Worm (Caenorhabditis elegans): ENCODE results near the gene edg-1.

Gene edg-1

DNA sequence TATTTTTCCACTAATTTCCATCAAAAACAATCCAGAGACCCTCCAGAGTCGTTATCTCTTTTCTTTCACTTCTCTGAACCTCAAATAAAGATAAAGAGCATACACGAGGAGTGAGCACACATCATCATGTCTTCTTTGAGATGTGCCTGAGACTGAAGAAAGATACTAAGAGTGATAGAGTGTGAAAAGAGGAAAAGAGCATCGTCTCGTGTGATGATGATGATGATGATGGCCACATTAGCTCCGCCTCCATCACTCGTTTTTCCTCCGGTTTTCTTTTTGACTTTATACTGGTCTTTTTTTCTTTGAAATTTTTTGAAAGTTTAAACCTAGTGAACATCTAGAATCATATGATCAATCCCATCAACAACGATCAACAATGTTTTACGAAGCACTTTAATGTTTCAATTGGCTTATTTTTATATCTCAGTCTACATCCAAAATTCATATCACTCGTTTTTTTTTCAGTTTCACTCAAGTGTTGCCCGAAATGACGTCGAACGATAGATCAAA, 33.4 kb downstream of the edg-1 start, which contains the start of gene T01G1.2:
TSS of gene T01G1.2 (plus strand) at position 463 of the 513 bp plus-strand sequence.
- TF ChIP-seq tab-1 (GFP tag; IDR thresholded peaks at IDR 0.05) = no peak
- no peak for TF ChIP-seq ztf-23 (GFP tag; IDR thresholded peaks at IDR 0.05)
- no peak for TF ChIP-seq flt-1 (GFP tag; IDR thresholded peaks at IDR 0.05)
- TF ChIP-seq ztf-29 (GFP tag; IDR thresholded peaks at IDR 0.05) = no peak
- no peak for TF ChIP-seq cog-1 (tag; optimal IDR thresholded peaks at IDR 0.05)
- TF ChIP-seq T22C8.4 (GFP tag; IDR thresholded peaks at IDR 0.05) = no peak
- TF ChIP-seq med-1 (GFP tag; optimal IDR thresholded peaks at IDR 0.05; ENCODE audit: insufficient read depth) = no peak
- TF ChIP-seq klf-2 (GFP tag; conservative IDR thresholded peaks at IDR 0.05) = no peak
- no peak for TF ChIP-seq ref-1 (GFP tag; conservative IDR thresholded peaks at IDR 0.05)

DNA sequence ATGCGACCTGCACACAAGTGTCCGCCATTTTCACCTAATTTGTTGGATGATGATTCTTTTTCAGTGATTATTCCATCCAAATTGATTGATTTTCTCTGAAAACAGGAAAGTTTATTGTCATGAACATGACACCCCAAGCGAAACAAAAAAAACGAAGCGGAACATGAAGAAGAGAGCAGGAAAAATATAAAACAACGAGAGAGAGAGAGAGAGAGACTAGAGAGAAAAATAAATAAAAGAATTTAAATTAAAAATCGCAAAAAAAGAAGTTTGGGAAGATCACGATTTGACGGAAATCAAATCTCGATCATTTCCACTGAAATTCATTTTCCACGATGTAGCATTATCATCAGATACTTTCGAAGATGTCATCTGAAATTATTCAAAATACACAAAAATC, 39.2 kb downstream of the edg-1 start, which contains the start of gene klp-12:
TSS of gene klp-12 (minus strand) at position 101 of the 400 bp plus-strand sequence.
- TF ChIP-seq tab-1 (GFP tag; IDR thresholded peaks at IDR 0.05) = no peak
- no peak for TF ChIP-seq klf-2 (GFP tag; conservative IDR thresholded peaks at IDR 0.05)
- no peak for TF ChIP-seq cog-1 (tag; optimal IDR thresholded peaks at IDR 0.05)
- no peak for TF ChIP-seq flt-1 (GFP tag; IDR thresholded peaks at IDR 0.05)
- no peak for TF ChIP-seq T22C8.4 (GFP tag; IDR thresholded peaks at IDR 0.05)
- no peak for TF ChIP-seq ztf-29 (GFP tag; IDR thresholded peaks at IDR 0.05)
- no peak for TF ChIP-seq ref-1 (GFP tag; conservative IDR thresholded peaks at IDR 0.05)
- no peak for TF ChIP-seq med-1 (GFP tag; optimal IDR thresholded peaks at IDR 0.05; ENCODE audit: insufficient read depth)
- no peak for TF ChIP-seq ztf-23 (GFP tag; IDR thresholded peaks at IDR 0.05)

DNA sequence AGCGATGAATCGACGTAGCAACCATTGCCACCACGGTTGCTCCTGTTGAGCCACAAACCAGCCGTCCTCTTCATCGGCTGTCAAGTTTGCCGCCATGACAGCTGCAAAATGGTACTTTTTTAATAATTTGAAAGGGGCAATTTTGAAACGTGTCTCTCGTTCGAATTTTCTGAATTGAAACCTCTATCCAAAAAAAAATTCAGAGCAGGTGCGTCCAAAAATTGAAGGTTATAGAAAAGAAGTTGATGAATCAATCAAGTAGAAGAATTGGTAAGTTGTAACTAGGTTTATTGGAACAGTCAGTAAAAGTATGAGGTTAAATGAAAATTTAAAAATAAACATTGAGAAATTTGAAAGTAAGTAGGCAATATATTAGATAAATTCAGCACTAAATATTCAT, 40.8 kb downstream of the edg-1 start, which contains the start of gene T01G1.4:
TSS of gene T01G1.4 (minus strand) at position 101 of the 400 bp plus-strand sequence.
- TF ChIP-seq cog-1 (tag; optimal IDR thresholded peaks at IDR 0.05) (no peak), T22C8.4 (GFP tag; IDR thresholded peaks at IDR 0.05) (no peak), klf-2 (GFP tag; conservative IDR thresholded peaks at IDR 0.05) (no peak), flt-1 (GFP tag; IDR thresholded peaks at IDR 0.05) (no peak)

- peak; percentile 57; the same call in 1 of the 2 replicates for TF ChIP-seq ztf-29 (GFP tag; IDR thresholded peaks at IDR 0.05)
- no peak for TF ChIP-seq ref-1 (GFP tag; conservative IDR thresholded peaks at IDR 0.05)
These were observed 43.4 kb downstream of the edg-1 start for ce11 chrIV:11363806-11364562.

DNA sequence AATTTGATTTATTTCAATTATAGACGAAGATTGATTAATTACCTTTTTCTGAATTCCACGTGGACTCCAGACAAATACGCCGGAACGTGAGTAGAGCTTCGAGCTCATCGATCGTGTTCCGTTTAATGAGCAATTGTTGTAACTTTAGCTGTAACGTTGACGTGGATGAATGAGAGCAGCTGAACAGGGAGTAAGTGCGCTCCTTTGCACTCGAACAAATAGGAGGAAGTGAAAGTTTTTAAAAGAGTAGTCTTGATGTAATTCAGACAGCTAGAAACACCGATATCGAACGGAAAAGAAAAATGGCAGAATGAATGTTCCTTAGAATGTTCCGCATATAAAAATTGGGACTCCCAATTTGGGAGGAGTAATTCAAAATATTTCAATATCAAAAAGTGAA, 51.0 kb downstream of the edg-1 start, which contains the start of gene sec-31:
TSS of gene sec-31 (minus strand) at position 148 of the 400 bp plus-strand sequence.
- TF ChIP-seq ztf-29 (GFP tag; IDR thresholded peaks at IDR 0.05) = no peak
- TF ChIP-seq ztf-23 (GFP tag; IDR thresholded peaks at IDR 0.05) = no peak
- no peak for TF ChIP-seq klf-2 (GFP tag; conservative IDR thresholded peaks at IDR 0.05)
- TF ChIP-seq T22C8.4 (GFP tag; IDR thresholded peaks at IDR 0.05) = no peak

DNA sequence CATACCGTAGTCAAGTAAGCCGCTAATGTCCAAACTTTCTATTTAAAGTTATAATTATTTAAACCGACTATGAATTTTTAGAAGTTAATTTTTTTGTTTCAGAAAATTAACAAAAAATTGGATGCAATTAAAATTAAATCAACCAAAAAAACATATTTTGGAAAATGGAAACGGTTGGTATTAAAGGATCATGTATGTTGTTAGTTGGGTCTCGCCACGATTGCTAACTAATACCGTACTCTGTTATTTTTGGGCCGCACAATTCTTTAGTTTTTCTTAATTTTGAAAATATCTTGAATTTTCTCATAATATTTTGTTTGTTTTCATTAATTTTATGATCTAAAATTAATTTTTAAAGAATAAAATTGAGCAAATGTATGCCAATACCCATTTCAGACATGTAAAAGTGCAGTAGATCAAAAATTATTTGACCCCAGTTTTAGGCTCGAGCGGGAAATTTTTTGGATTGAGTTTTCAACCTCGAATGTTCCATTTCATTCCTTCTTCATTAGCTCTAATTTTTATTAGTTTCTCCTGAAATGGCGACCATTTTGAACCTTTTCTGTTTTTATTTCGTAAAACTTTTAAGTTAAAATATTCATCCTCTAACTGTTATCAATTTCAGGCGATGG, 51.9 kb downstream of the edg-1 start, which contains the start of gene cbd-1:
TSS of gene cbd-1 (plus strand) at position 626 of the 632 bp plus-strand sequence.
- TF ChIP-seq ztf-29 (GFP tag; IDR thresholded peaks at IDR 0.05) = no peak
- TF ChIP-seq ztf-23 (GFP tag; IDR thresholded peaks at IDR 0.05) = no peak
- no peak for TF ChIP-seq tab-1 (GFP tag; IDR thresholded peaks at IDR 0.05)
- TF ChIP-seq klf-2 (GFP tag; conservative IDR thresholded peaks at IDR 0.05) = no peak
- no peak for TF ChIP-seq flt-1 (GFP tag; IDR thresholded peaks at IDR 0.05)
- no peak for TF ChIP-seq ref-1 (GFP tag; conservative IDR thresholded peaks at IDR 0.05)
- TF ChIP-seq med-1 (GFP tag; optimal IDR thresholded peaks at IDR 0.05; ENCODE audit: insufficient read depth) = no peak
- TF ChIP-seq T22C8.4 (GFP tag; IDR thresholded peaks at IDR 0.05) = no peak
- TF ChIP-seq cog-1 (tag; optimal IDR thresholded peaks at IDR 0.05) = no peak
